Worm (Caenorhabditis elegans) whole organism, L4 larva: ENCODE measurements around the gene ZK892.6.

ENCODE experiments used
- F10B5.3 ChIP-seq: sonication (generic microtip); optimal IDR thresholded peaks from 2 replicates; lab custom pipeline; 2016; ENCODE audit warnings: mild to moderate bottlenecking, missing genetic modification characterization, missing compliant biosample characterization
- F44E2.7 ChIP-seq: fragments of 200-800 bp; sonication (Bioruptor generic); IDR thresholded peaks from 2 replicates; pipeline ENCODE4 v2.1.2; 2022; ENCODE audit warnings: missing genetic modification characterization, missing compliant biosample characterization
- R02D3.7 ChIP-seq: fragments of 150-350 bp; sonication (generic microtip); optimal IDR thresholded peaks from 3 replicates; lab custom pipeline; 2014; ENCODE audit warnings: missing biosample characterization, missing genetic modification characterization
- Y75B8A.6 ChIP-seq: fragments of 200-800 bp; sonication (Bioruptor generic); IDR thresholded peaks from 2 replicates; pipeline ENCODE4 v1.3.6; 2022; ENCODE audit warnings: missing genetic modification reagents, missing genetic modification characterization, missing compliant biosample characterization
- ZK546.5 ChIP-seq, 2 experiments: sonication (generic microtip); optimal IDR thresholded peaks; 2 replicates each; lab custom pipeline; 2017; ENCODE audit warnings: missing biosample characterization in 2 of 2, missing genetic modification characterization in 2 of 2
- aha-1 ChIP-seq: fragments of 150-350 bp; peaks from one replicate; lab custom pipeline; 2014; ENCODE audit warnings: missing biosample characterization, missing genetic modification characterization
- arid-1 ChIP-seq: fragments of 200-800 bp; sonication (Bioruptor generic); conservative IDR thresholded peaks from 2 replicates; pipeline ENCODE4 v1.3.6; 2022; ENCODE audit warnings: missing genetic modification reagents, missing genetic modification characterization, missing compliant biosample characterization
- attf-4 ChIP-seq: sonication (generic microtip); optimal IDR thresholded peaks from 3 replicates; lab custom pipeline; 2017; ENCODE audit warnings: missing biosample characterization, missing genetic modification characterization
- ceh-28 ChIP-seq: fragments of 150-350 bp; optimal IDR thresholded peaks from 2 replicates; lab custom pipeline; 2014; ENCODE audit warnings: missing biosample characterization, missing genetic modification reagents, missing genetic modification characterization
- ceh-44 ChIP-seq: fragments of 200-800 bp; sonication (Bioruptor generic); IDR thresholded peaks from 2 replicates; pipeline ENCODE4 v1.3.6; 2022; ENCODE audit warnings: missing genetic modification reagents, missing genetic modification characterization, missing compliant biosample characterization
- ceh-62 ChIP-seq: sonication (generic microtip); optimal IDR thresholded peaks from 2 replicates; lab custom pipeline; 2017; ENCODE audit warnings: missing biosample characterization, missing genetic modification characterization
- ceh-82 ChIP-seq: sonication (generic microtip); optimal IDR thresholded peaks from 2 replicates; lab custom pipeline; 2017; ENCODE audit warnings: missing biosample characterization, missing genetic modification characterization
- daf-16 ChIP-seq, 3 experiments: sonication (generic microtip); optimal IDR thresholded peaks; 2 replicates each; lab custom pipeline; 2016 to 2017; ENCODE audit warnings: missing genetic modification characterization in 3 of 3, missing genetic modification reagents in 3 of 3, mild to moderate bottlenecking in 2 of 3, missing compliant biosample characterization in 2 of 3, missing biosample characterization in 1 of 3, moderate library complexity in 1 of 3
- daf-8 ChIP-seq: fragments of 200-800 bp; sonication (Bioruptor generic); IDR thresholded peaks from 2 replicates; pipeline ENCODE4 v1.3.6; 2022; ENCODE audit warnings: missing genetic modification characterization, missing compliant biosample characterization
- dmd-6 ChIP-seq: fragments of 200-800 bp; sonication (Bioruptor generic); IDR thresholded peaks from 2 replicates; pipeline ENCODE4 v1.3.6; 2022; ENCODE audit warnings: missing genetic modification reagents, missing genetic modification characterization, missing compliant biosample characterization
- dmd-8 ChIP-seq: fragments of 200-800 bp; sonication (Bioruptor generic); IDR thresholded peaks from 2 replicates; pipeline ENCODE4 v1.3.6; 2022; ENCODE audit warnings: missing genetic modification characterization, missing compliant biosample characterization
- dmd-9 ChIP-seq: fragments of 200-800 bp; sonication (Bioruptor generic); IDR thresholded peaks from 2 replicates; pipeline ENCODE4 v1.3.6; 2022; ENCODE audit warnings: missing genetic modification reagents, missing genetic modification characterization, missing compliant biosample characterization
- dpl-1 ChIP-seq: fragments of 150-350 bp; optimal IDR thresholded peaks from 2 replicates; lab custom pipeline; 2014; ENCODE audit warnings: missing biosample characterization, missing genetic modification reagents, missing genetic modification characterization
- dve-1 ChIP-seq: sonication (generic microtip); optimal IDR thresholded peaks from 2 replicates; lab custom pipeline; 2017; ENCODE audit warnings: antibody characterized with exemption, mild to moderate bottlenecking, missing genetic modification characterization, missing compliant biosample characterization; ENCODE audit not compliant: insufficient read depth
- fkh-10 ChIP-seq: fragments of 150-350 bp; optimal IDR thresholded peaks from 2 replicates; lab custom pipeline; 2014; ENCODE audit warnings: missing biosample characterization, missing genetic modification reagents, missing genetic modification characterization
- hif-1 ChIP-seq, 2 experiments: sonication (generic microtip); optimal IDR thresholded peaks; 2 replicates each; lab custom pipeline; 2016 to 2017; ENCODE audit warnings: missing compliant biosample characterization in 2 of 2, missing genetic modification characterization in 2 of 2, missing genetic modification reagents in 2 of 2, missing genotype in 2 of 2, mild to moderate bottlenecking in 1 of 2
- hlh-11 ChIP-seq: fragments of 200-800 bp; sonication (Bioruptor generic); optimal IDR thresholded peaks from 2 replicates; lab custom pipeline; 2018; ENCODE audit warnings: mild to moderate bottlenecking, missing genetic modification characterization, missing compliant biosample characterization
- hlh-30 ChIP-seq: sonication (generic microtip); optimal IDR thresholded peaks from 2 replicates; lab custom pipeline; 2017; ENCODE audit warnings: antibody characterized with exemption, mild to moderate bottlenecking, missing genetic modification characterization, missing compliant biosample characterization; ENCODE audit not compliant: insufficient read depth
- hmg-1.1 ChIP-seq: fragments of 200-800 bp; sonication (Bioruptor generic); IDR thresholded peaks from 2 replicates; pipeline ENCODE4 v1.3.6; 2022; ENCODE audit warnings: missing genetic modification reagents, missing genetic modification characterization, missing compliant biosample characterization
- lim-7 ChIP-seq: fragments of 200-800 bp; sonication (Bioruptor generic); IDR thresholded peaks from 2 replicates; pipeline ENCODE4 v1.3.6; 2022; ENCODE audit warnings: missing genetic modification characterization, missing compliant biosample characterization
- lin-13 ChIP-seq: fragments of 150-350 bp; optimal IDR thresholded peaks from 2 replicates; lab custom pipeline; 2014; ENCODE audit warnings: missing biosample characterization, missing genetic modification reagents, missing genetic modification characterization
- lin-15B ChIP-seq: fragments of 150-350 bp; sonication (generic microtip); optimal IDR thresholded peaks from 3 replicates; lab custom pipeline; 2014; ENCODE audit warnings: missing biosample characterization, missing genetic modification characterization
- lin-38 ChIP-seq: fragments of 200-800 bp; sonication (Bioruptor generic); IDR thresholded peaks from 2 replicates; pipeline ENCODE4 v1.3.6; 2022; ENCODE audit warnings: missing genetic modification reagents, missing genetic modification characterization, missing compliant biosample characterization
- lsy-2 ChIP-seq, 2 experiments: fragments of 150-350 bp in 1 of 2; sonication (generic microtip) in 1 of 2; optimal IDR thresholded peaks; 2 replicates each; lab custom pipeline; 2014 to 2017; ENCODE audit warnings: missing biosample characterization in 2 of 2, missing genetic modification characterization in 2 of 2
- mdt-29 ChIP-seq: fragments of 200-800 bp; sonication (Bioruptor generic); IDR thresholded peaks from 2 replicates; pipeline ENCODE4 v1.3.6; 2022; ENCODE audit warnings: missing genetic modification reagents, missing genetic modification characterization, missing compliant biosample characterization
- mep-1 ChIP-seq: fragments of 150-350 bp; sonication (generic microtip); optimal IDR thresholded peaks from 3 replicates; lab custom pipeline; 2014; ENCODE audit warnings: missing biosample characterization, missing genetic modification characterization
- mes-2 ChIP-seq: sonication (generic microtip); optimal IDR thresholded peaks from 2 replicates; lab custom pipeline; 2016; ENCODE audit warnings: missing genotype, mild to moderate bottlenecking, missing genetic modification characterization, missing compliant biosample characterization; ENCODE audit not compliant: poor library complexity, severe bottlenecking
- mxl-3 ChIP-seq: fragments of 200-800 bp; sonication (Bioruptor generic); optimal IDR thresholded peaks from 2 replicates; lab custom pipeline; 2018; ENCODE audit warnings: mild to moderate bottlenecking, missing genetic modification characterization, missing compliant biosample characterization
- nhr-28 ChIP-seq: fragments of 150-350 bp; optimal IDR thresholded peaks from 2 replicates; lab custom pipeline; 2014; ENCODE audit warnings: missing biosample characterization, missing genetic modification characterization
- nhr-48 ChIP-seq: sonication (generic microtip); optimal IDR thresholded peaks from 2 replicates; lab custom pipeline; 2016; ENCODE audit warnings: mild to moderate bottlenecking, missing genetic modification characterization, missing compliant biosample characterization
- pha-4 ChIP-seq, 2 experiments: fragments of 150-350 bp in 1 of 2; fragments of 200-800 bp in 1 of 2; sonication (Bioruptor generic) in 1 of 2; IDR thresholded peaks in 1 of 2; optimal IDR thresholded peaks in 1 of 2; 2 replicates each; pipeline versions ENCODE4 v1.3.6 to Lab custom; 2014 to 2022; ENCODE audit warnings: missing genetic modification characterization in 2 of 2, missing genetic modification reagents in 2 of 2, missing biosample characterization in 1 of 2, missing compliant biosample characterization in 1 of 2
- php-3 ChIP-seq: fragments of 200-800 bp; sonication (Bioruptor generic); IDR thresholded peaks from 2 replicates; pipeline ENCODE4 v1.3.6; 2022; ENCODE audit warnings: missing genetic modification reagents, missing genetic modification characterization, missing compliant biosample characterization
- pqm-1 ChIP-seq: sonication (generic microtip); optimal IDR thresholded peaks from 2 replicates; lab custom pipeline; 2017; ENCODE audit warnings: missing biosample characterization, missing genetic modification characterization
- set-16 ChIP-seq: fragments of 200-800 bp; sonication (Bioruptor generic); IDR thresholded peaks from 2 replicates; pipeline ENCODE4 v1.3.6; 2022; ENCODE audit warnings: missing genetic modification reagents, missing genetic modification characterization, missing compliant biosample characterization
- skn-1 ChIP-seq: fragments of 150-350 bp; optimal IDR thresholded peaks from 2 replicates; lab custom pipeline; 2014; ENCODE audit warnings: missing biosample characterization, missing genetic modification characterization
- spr-3 ChIP-seq: fragments of 200-800 bp; sonication (Bioruptor generic); optimal IDR thresholded peaks from 2 replicates; lab custom pipeline; 2018; ENCODE audit warnings: mild to moderate bottlenecking, missing genetic modification characterization, missing compliant biosample characterization
- unc-39 ChIP-seq: sonication (generic microtip); optimal IDR thresholded peaks from 2 replicates; lab custom pipeline; 2017; ENCODE audit warnings: missing biosample characterization, missing genetic modification characterization
- unc-62 ChIP-seq, 3 experiments: fragments of 150-350 bp in 1 of 3; sonication (generic microtip); optimal IDR thresholded peaks in 2 of 3; peaks in 1 of 3; 1 replicate in 1 of 3; 2 replicates in 2 of 3; lab custom pipeline; 2014 to 2017; ENCODE audit warnings: missing biosample characterization in 3 of 3, missing genetic modification characterization in 3 of 3, missing genetic modification reagents in 3 of 3, missing genotype in 1 of 3
- zag-1 ChIP-seq: fragments of 150-350 bp; optimal IDR thresholded peaks from 2 replicates; lab custom pipeline; 2014; ENCODE audit warnings: missing biosample characterization, missing genetic modification characterization
- zfp-2 ChIP-seq: sonication (generic microtip); optimal IDR thresholded peaks from 2 replicates; lab custom pipeline; 2016; ENCODE audit warnings: mild to moderate bottlenecking, missing genetic modification characterization, missing compliant biosample characterization

The ZK892.6 gene

DNA sequence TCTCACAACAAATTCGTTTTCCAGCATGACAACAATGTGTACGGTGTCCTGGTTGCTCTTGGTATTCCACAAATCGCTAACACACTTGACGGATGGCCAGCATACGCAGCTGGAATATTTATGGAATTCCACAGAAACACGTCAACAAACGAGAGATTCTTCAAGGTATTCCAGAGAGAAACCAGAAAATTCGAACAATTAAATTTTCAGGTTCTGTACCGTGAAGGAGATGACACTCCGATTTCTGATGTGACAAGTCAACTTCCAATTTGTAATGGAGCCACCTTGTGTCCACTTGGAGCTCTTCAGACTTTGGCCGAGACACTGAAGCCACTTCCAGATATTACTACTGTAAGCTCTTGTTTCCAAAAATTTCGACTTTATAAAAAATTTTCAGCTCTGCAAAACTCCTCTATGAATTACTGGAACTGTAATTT, 46.0 kb downstream of the ZK892.6 start (continued):
- TF ChIP-seq pha-4 (GFP tag; IDR thresholded peaks at IDR 0.05; lab: Robert Waterston, UW) = 0 out of 2 replicates have a peak, but pooled peaks have one; percentile 29
- TF ChIP-seq pha-4 (tag; optimal IDR thresholded peaks at IDR 0.05; lab: Kevin White, UChicago) = no peak
- TF ChIP-seq mdt-29 (GFP tag; lab: Robert Waterston, UW) = peak; percentile 30; the same call in 1 of the 2 replicates
- TF ChIP-seq F10B5.3 (tag; lab: Kevin White, UChicago) = no peak
- TF ChIP-seq Y75B8A.6 (GFP tag; lab: Robert Waterston, UW) = peak; percentile 66; the same call in 1 of the 2 replicates
- TF ChIP-seq lin-13 (GFP tag; lab: Kevin White, UChicago) = peak; percentile 61
- TF ChIP-seq aha-1 = peak; percentile 94
- no peak for TF ChIP-seq zag-1 (tag; lab: Kevin White, UChicago)
- no peak for TF ChIP-seq ceh-44 (GFP tag; lab: Robert Waterston, UW)
- no peak for TF ChIP-seq dmd-9
- TF ChIP-seq daf-16 (GFP tag; optimal IDR thresholded peaks at IDR 0.05; lab: Kevin White, UChicago) = peak in 1 of 2 experiments; percentile 65
- TF ChIP-seq daf-16 (tag; optimal IDR thresholded peaks at IDR 0.05; lab: Kevin White, UChicago) = peak; percentile 50
- no peak for TF ChIP-seq ceh-28
- no peak for TF ChIP-seq arid-1 (GFP tag; lab: Robert Waterston, UW)
- TF ChIP-seq daf-8 (GFP tag; lab: Robert Waterston, UW) = no peak
- peak; percentile 59 for TF ChIP-seq lin-38 (GFP tag; lab: Robert Waterston, UW)
- no peak for TF ChIP-seq skn-1
- no peak for TF ChIP-seq set-16 (GFP tag; lab: Robert Waterston, UW)
- TF ChIP-seq unc-62 (GFP tag; optimal IDR thresholded peaks at IDR 0.05 in 1 of 2; lab: Kevin White, UChicago) = no peak
- TF ChIP-seq unc-62 (tag; optimal IDR thresholded peaks at IDR 0.05; lab: Kevin White, UChicago) = no peak
- peak; percentile 28 for TF ChIP-seq dve-1 (tag; lab: Kevin White, UChicago)
- TF ChIP-seq attf-4 = no peak
- TF ChIP-seq hlh-11 = peak; percentile 27
- no peak for TF ChIP-seq zfp-2 (tag; lab: Kevin White, UChicago)

DNA sequence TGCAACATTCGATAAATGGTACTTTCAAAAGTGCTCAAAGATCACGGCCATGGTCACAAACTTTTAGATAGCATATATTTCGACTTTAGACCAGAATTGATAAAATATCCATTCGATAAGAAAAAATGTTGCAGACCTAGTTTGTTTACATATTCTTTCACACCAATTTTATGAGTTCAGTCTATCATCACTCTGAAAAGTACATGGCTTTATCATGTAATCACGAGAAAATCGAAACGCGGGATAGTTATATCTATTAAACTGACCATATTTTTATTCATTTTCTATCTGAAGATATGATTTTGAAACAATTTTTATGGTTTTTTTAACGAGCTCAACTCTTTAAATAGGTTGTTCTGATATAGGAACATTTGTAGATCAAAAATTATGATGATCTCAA, 48.5 kb downstream of the ZK892.6 start, which contains the start of gene pho-11:
Gene pho-11 (plus strand): TSS at position 374 of the 400 bp plus-strand sequence.
- no peak for TF ChIP-seq mep-1 (tag; lab: Kevin White, UChicago)
- TF ChIP-seq daf-16 (GFP tag; optimal IDR thresholded peaks at IDR 0.05; lab: Kevin White, UChicago) = no peak
- TF ChIP-seq daf-16 (tag; optimal IDR thresholded peaks at IDR 0.05; lab: Kevin White, UChicago) = peak; percentile 88
- no peak for TF ChIP-seq F44E2.7 (GFP tag; lab: Robert Waterston, UW)
- peak; percentile 90 for TF ChIP-seq php-3 (GFP tag; lab: Robert Waterston, UW)
- TF ChIP-seq dmd-6 (GFP tag; lab: Robert Waterston, UW) = peak; percentile 27; the same call in 1 of the 2 replicates
- no peak for TF ChIP-seq nhr-28 (tag; lab: Kevin White, UChicago)
- no peak for TF ChIP-seq dpl-1 (GFP tag; lab: Kevin White, UChicago)
- TF ChIP-seq pqm-1 (tag; lab: Kevin White, UChicago) = peak; percentile 6
- peak; percentile 76 for TF ChIP-seq dve-1 (tag; lab: Kevin White, UChicago)
- TF ChIP-seq ZK546.5 (tag; optimal IDR thresholded peaks at IDR 0.05; lab: Kevin White, UChicago) = no peak
- TF ChIP-seq spr-3 (GFP tag; lab: Kevin White, UChicago) = no peak
- TF ChIP-seq lin-15B (tag; lab: Kevin White, UChicago) = no peak
- TF ChIP-seq set-16 (GFP tag; lab: Robert Waterston, UW) = no peak
- TF ChIP-seq hlh-11 = peak; percentile 10

DNA sequence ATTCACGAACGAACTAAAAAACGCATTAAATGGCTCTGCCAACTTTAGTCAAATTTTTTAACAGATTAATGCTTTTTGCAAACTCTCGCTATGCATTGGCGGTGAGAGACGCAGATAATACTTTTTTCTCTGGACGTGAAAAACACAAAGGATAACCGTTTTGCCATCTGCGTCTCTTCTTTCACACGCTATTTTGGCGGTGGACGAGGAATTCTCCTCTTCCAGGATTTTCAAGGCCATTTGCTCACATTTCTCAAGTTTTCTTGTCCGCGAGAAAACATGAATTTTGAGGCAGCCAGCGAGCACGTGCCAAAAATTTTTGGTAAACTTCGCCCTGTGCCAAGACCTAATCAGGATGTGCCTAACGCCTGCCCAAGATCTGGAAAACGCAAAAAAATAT, 48.9 kb downstream of the ZK892.6 start:
- TF ChIP-seq hmg-1.1 (GFP tag; lab: Robert Waterston, UW) (peak; percentile 44), R02D3.7 (tag; lab: Kevin White, UChicago) (no peak), lin-38 (GFP tag; lab: Robert Waterston, UW) (peak; percentile 38), mes-2 (tag; lab: Kevin White, UChicago) (peak; percentile 87), nhr-28 (tag; lab: Kevin White, UChicago) (no peak), fkh-10 (GFP tag; lab: Kevin White, UChicago) (no peak), mxl-3 (peak; percentile 56), ceh-62 (no peak), unc-39 (no peak), nhr-48 (no peak), hif-1 (tag; optimal IDR thresholded peaks at IDR 0.05; lab: Kevin White, UChicago) (peak in 1 of 2 experiments; percentile 80), lim-7 (GFP tag; lab: Robert Waterston, UW) (no peak), dmd-8 (0 out of 2 replicates have a peak, but pooled peaks have one; percentile 51), ceh-82 (no peak), dve-1 (tag; lab: Kevin White, UChicago) (peak; percentile 14), lsy-2 (tag; optimal IDR thresholded peaks at IDR 0.05; lab: Kevin White, UChicago) (peak in 1 of 2 experiments; percentile 40), daf-8 (GFP tag; lab: Robert Waterston, UW) (no peak), hlh-30 (tag; lab: Kevin White, UChicago) (peak; percentile 57), mep-1 (tag; lab: Kevin White, UChicago) (peak; percentile 21)
